Worm (Caenorhabditis elegans): ENCODE data around the gene let-754.

Gene let-754

DNA sequence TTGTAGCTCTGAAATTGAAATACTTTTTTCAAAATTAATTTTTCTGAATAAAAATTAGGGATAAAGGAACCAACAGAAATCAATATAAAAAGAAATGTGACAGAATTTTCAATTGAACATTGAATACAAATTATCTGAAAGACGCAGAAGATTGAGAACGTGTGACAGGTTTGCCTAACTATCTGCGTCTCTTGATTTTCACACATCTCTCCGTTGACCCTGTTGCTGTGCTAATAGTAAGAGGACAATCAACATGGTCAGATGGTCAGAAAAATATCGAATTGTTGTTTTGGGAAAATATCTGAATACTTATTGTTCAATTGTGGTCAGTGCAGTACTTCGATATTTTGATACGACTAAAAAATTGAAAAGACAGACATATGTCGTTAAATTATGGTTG is 41.5 kb downstream of the let-754 start, which contains the start of gene ZK688.7:
Gene ZK688.7 (minus strand): TSS at position 14 of the 400 bp plus-strand sequence.
- TF ChIP-seq hmg-1.2 (GFP tag; IDR thresholded peaks at IDR 0.05) (peak; percentile 85), attf-5 (GFP tag; optimal IDR thresholded peaks at IDR 0.05) (peak; percentile 68), nhr-80 (tag; optimal IDR thresholded peaks at IDR 0.05) (peak; percentile 25), lin-35 (GFP tag; optimal IDR thresholded peaks at IDR 0.05) (no peak)

ce11 chrIII:7909263-7909662 is 43.8 kb downstream of the let-754 start, which contains the start of gene ZK688.1:
Gene ZK688.1 (plus strand): TSS chrIII:7909563.
- TF ChIP-seq madf-8 (GFP tag; conservative IDR thresholded peaks at IDR 0.05) (no peak), hrde-1 (tag; optimal IDR thresholded peaks at IDR 0.05; ENCODE audit: borderline replicate concordance) (no peak), ztf-3 (GFP tag; optimal IDR thresholded peaks at IDR 0.05) (no peak), nhr-80 (tag; optimal IDR thresholded peaks at IDR 0.05) (no peak), ceh-79 (tag; optimal IDR thresholded peaks at IDR 0.05) (no peak), atf-7 (tag; optimal IDR thresholded peaks at IDR 0.05) (no peak)

ce11 chrIII:7907515-7907914 is 45.6 kb downstream of the let-754 start, which contains the start of gene pcp-5:
Gene pcp-5 (minus strand): TSS chrIII:7907615.
- TF ChIP-seq hsf-1 (GFP tag; IDR thresholded peaks at IDR 0.05) (no peak), C17E4.6 (GFP tag; IDR thresholded peaks at IDR 0.05) (no peak)

- TF ChIP-seq nhr-80 (tag; optimal IDR thresholded peaks at IDR 0.05) (no peak), bed-1 (GFP tag; IDR thresholded peaks at IDR 0.05) (no peak), sdz-38 (tag; optimal IDR thresholded peaks at IDR 0.05) (no peak), ama-1 (optimal IDR thresholded peaks at IDR 0.05) (no peak), ama-1 (GFP tag; optimal IDR thresholded peaks at IDR 0.05) (no peak), dpff-1 (tag; optimal IDR thresholded peaks at IDR 0.05) (no peak), T26A5.8 (tag; optimal IDR thresholded peaks at IDR 0.05) (no peak), ceh-91 (GFP tag; IDR thresholded peaks at IDR 0.05) (no peak), die-1 (tag; optimal IDR thresholded peaks at IDR 0.05) (no peak), pha-4 (tag; optimal IDR thresholded peaks at IDR 0.05) (no peak), mcd-1 (GFP tag; IDR thresholded peaks at IDR 0.05) (no peak), C17E4.6 (GFP tag; IDR thresholded peaks at IDR 0.05) (no peak), ekl-4 (GFP tag; IDR thresholded peaks at IDR 0.05) (no peak), zfh-2 (GFP tag; conservative IDR thresholded peaks at IDR 0.05) (no peak), lin-54 (GFP tag; optimal IDR thresholded peaks at IDR 0.05) (no peak), unc-130 (GFP tag; optimal IDR thresholded peaks at IDR 0.05) (no peak), F52B5.7 (tag; optimal IDR thresholded peaks at IDR 0.05) (no peak), hsf-1 (GFP tag; IDR thresholded peaks at IDR 0.05) (no peak), rec-8 (tag; optimal IDR thresholded peaks at IDR 0.05) (no peak), nhr-27 (tag; optimal IDR thresholded peaks at IDR 0.05) (no peak)
Measured at ce11 chrIII:7903427-7903826, 49.7 kb downstream of the let-754 start.

DNA sequence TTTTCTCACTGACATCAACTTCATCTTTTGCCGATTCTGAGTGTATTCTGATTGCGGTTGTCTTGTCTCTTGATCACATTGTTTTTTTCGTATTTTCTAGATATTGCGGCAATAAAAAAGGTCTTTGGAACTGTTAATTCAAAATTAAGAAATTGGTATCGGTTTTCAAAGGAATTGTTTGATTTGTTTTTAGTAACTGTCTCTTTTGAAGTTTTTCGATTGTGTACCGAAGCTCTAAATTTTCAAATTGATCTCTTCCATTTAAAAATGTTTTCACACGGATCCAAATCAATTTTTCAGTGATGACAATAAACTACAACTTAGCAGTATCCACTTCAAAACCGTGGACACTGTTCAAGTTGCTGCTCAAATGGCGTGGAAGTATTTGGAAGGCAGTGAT is 52.4 kb downstream of the let-754 start, which contains the start of gene best-24:
Gene best-24 (plus strand): TSS at position 301 of the 400 bp plus-strand sequence.
- TF ChIP-seq dpff-1 (tag; optimal IDR thresholded peaks at IDR 0.05) (no peak), somi-1 (GFP tag; optimal IDR thresholded peaks at IDR 0.05) (no peak), madf-6 (GFP tag; IDR thresholded peaks at IDR 0.05) (no peak), snpc-3.4 (tag; optimal IDR thresholded peaks at IDR 0.05) (no peak), rcor-1 (GFP tag; IDR thresholded peaks at IDR 0.05) (no peak), nhr-120 (GFP tag; IDR thresholded peaks at IDR 0.05) (no peak), mel-28 (tag; optimal IDR thresholded peaks at IDR 0.05; ENCODE audit: borderline replicate concordance) (no peak), hsf-1 (GFP tag; IDR thresholded peaks at IDR 0.05) (no peak), egrh-3 (GFP tag; IDR thresholded peaks at IDR 0.05) (no peak), sdz-38 (tag; optimal IDR thresholded peaks at IDR 0.05) (no peak), nfyb-1 (GFP tag; IDR thresholded peaks at IDR 0.05) (no peak), B0035.1 (tag; optimal IDR thresholded peaks at IDR 0.05) (no peak), bed-2 (GFP tag; IDR thresholded peaks at IDR 0.05) (no peak), tbp1 (GFP tag; optimal IDR thresholded peaks at IDR 0.05) (no peak), Y95B8A.8 (GFP tag; IDR thresholded peaks at IDR 0.05) (no peak), attf-5 (GFP tag; optimal IDR thresholded peaks at IDR 0.05) (no peak)

All from whole organism, young adult.